Worm (Caenorhabditis elegans) whole organism, midembryonic: Measurements from ENCODE around the gene nmy-3.

Experiments
- T22C8.4 ChIP-seq: fragments of 200-800 bp; sonication (Bioruptor generic); IDR thresholded peaks from 2 replicates; pipeline ENCODE4 v1.3.6; 2022; ENCODE audit warnings: missing genetic modification characterization, missing compliant biosample characterization
- cog-1 ChIP-seq: sonication (generic microtip); optimal IDR thresholded peaks from 2 replicates; lab custom pipeline; 2016; ENCODE audit warnings: missing genetic modification characterization, missing compliant biosample characterization
- flt-1 ChIP-seq: fragments of 200-800 bp; sonication (Bioruptor generic); IDR thresholded peaks from 2 replicates; pipeline ENCODE4 v1.3.6; 2022; ENCODE audit warnings: missing genetic modification characterization, missing compliant biosample characterization
- klf-2 ChIP-seq: fragments of 200-800 bp; sonication (Bioruptor generic); conservative IDR thresholded peaks from 2 replicates; pipeline ENCODE4 v1.3.6; 2022; ENCODE audit warnings: missing genetic modification reagents, missing genetic modification characterization, missing compliant biosample characterization
- ref-1 ChIP-seq: fragments of 200-800 bp; sonication (Bioruptor generic); conservative IDR thresholded peaks from 2 replicates; pipeline ENCODE4 v1.3.6; 2022; ENCODE audit warnings: missing genetic modification reagents, missing genetic modification characterization, missing compliant biosample characterization
- ztf-23 ChIP-seq: fragments of 200-800 bp; sonication (Bioruptor generic); IDR thresholded peaks from 2 replicates; pipeline ENCODE4 v1.3.6; 2022; ENCODE audit warnings: missing genetic modification reagents, missing genetic modification characterization, missing compliant biosample characterization
- ztf-29 ChIP-seq: fragments of 200-800 bp; sonication (Bioruptor generic); IDR thresholded peaks from 2 replicates; pipeline ENCODE4 v1.3.6; 2022; ENCODE audit warnings: missing genetic modification reagents, missing genetic modification characterization, missing compliant biosample characterization

DNA sequence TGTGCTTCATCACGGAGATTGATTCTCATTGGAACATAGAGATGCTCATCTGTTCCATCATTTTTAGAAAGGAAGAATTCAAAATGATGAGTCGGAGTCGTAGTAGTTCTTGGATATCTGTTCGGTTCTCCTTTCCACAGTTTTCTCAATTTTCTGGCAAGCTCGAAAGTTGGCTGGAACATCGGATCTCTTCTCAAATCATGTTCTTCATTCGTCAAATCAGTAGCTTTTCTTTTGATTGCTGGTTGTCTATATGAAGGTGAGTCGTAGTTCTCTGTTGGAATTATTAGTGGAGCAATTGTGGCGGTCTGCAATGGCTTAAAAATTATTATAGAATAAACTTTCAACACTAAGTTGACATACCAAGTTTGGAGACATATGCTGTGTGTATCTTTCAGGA is 12.0 kb upstream of the nmy-3 start:
- TF ChIP-seq flt-1, result no peak
- TF ChIP-seq cog-1, result no peak
- no peak for TF ChIP-seq T22C8.4 (GFP tag; lab: Robert Waterston, UW)
- TF ChIP-seq ztf-29 (GFP tag; lab: Robert Waterston, UW), result no peak
- TF ChIP-seq klf-2 (GFP tag; lab: Robert Waterston, UW), result no peak
- TF ChIP-seq ztf-23, result no peak
- no peak for TF ChIP-seq ref-1
